Worm (Caenorhabditis elegans) whole organism, early embryonic: ENCODE measurements around the gene spe-41.

ENCODE experiments used
- B0310.2 ChIP-seq: sonication (generic microtip); optimal IDR thresholded peaks from 2 replicates; lab custom pipeline; 2016; ENCODE audit warnings: mild to moderate bottlenecking, missing genetic modification characterization, missing compliant biosample characterization
- F13C5.2 ChIP-seq: sonication (generic microtip); optimal IDR thresholded peaks from 2 replicates; lab custom pipeline; 2017; ENCODE audit warnings: mild to moderate bottlenecking, missing genetic modification characterization, inconsistent platforms, missing compliant biosample characterization
- aly-1 ChIP-seq: sonication (generic microtip); optimal IDR thresholded peaks from 2 replicates; lab custom pipeline; 2016; ENCODE audit warnings: missing genetic modification characterization, missing compliant biosample characterization
- ama-1 ChIP-seq: fragments of 150-350 bp; optimal IDR thresholded peaks from 2 replicates; lab custom pipeline; 2014
- ceh-13 ChIP-seq: fragments of 200-800 bp; sonication (Bioruptor generic); optimal IDR thresholded peaks from 2 replicates; lab custom pipeline; 2018; ENCODE audit warnings: mild to moderate bottlenecking, missing genetic modification characterization, missing compliant biosample characterization
- ceh-36 ChIP-seq: sonication (generic microtip); optimal IDR thresholded peaks from 2 replicates; lab custom pipeline; 2016; ENCODE audit warnings: missing genetic modification characterization, inconsistent platforms, missing compliant biosample characterization
- ets-7 ChIP-seq: sonication (generic microtip); optimal IDR thresholded peaks from 2 replicates; lab custom pipeline; 2016; ENCODE audit warnings: missing genotype, missing genetic modification characterization, missing compliant biosample characterization
- flt-1 ChIP-seq: fragments of 200-800 bp; sonication (Bioruptor generic); IDR thresholded peaks from 2 replicates; pipeline ENCODE4 v1.3.6; 2022; ENCODE audit warnings: missing genetic modification characterization, missing compliant biosample characterization
- hmbx-1 ChIP-seq: sonication (generic microtip); optimal IDR thresholded peaks from 2 replicates; lab custom pipeline; 2016; ENCODE audit warnings: mild to moderate bottlenecking, missing genetic modification characterization, missing compliant biosample characterization
- hmg-4 ChIP-seq: fragments of 200-800 bp; sonication (Bioruptor generic); optimal IDR thresholded peaks from 2 replicates; lab custom pipeline; 2018; ENCODE audit warnings: mild to moderate bottlenecking, missing genetic modification characterization, missing compliant biosample characterization
- hnd-1 ChIP-seq: sonication (generic microtip); optimal IDR thresholded peaks from 2 replicates; lab custom pipeline; 2016; ENCODE audit warnings: missing genetic modification characterization, missing compliant biosample characterization
- pes-1 ChIP-seq: fragments of 200-800 bp; sonication (Bioruptor generic); IDR thresholded peaks from 2 replicates; pipeline ENCODE4 v1.3.6; 2022; ENCODE audit warnings: missing genetic modification reagents, missing genetic modification characterization, missing compliant biosample characterization
- scrt-1 ChIP-seq: fragments of 200-800 bp; sonication (Bioruptor generic); IDR thresholded peaks from 2 replicates; pipeline ENCODE4 v1.3.6; 2022; ENCODE audit warnings: missing genetic modification characterization, missing compliant biosample characterization
- sea-1 ChIP-seq: fragments of 200-800 bp; sonication (Bioruptor generic); conservative IDR thresholded peaks from 2 replicates; pipeline ENCODE4 v1.3.6; 2022; ENCODE audit warnings: missing genetic modification characterization, missing compliant biosample characterization
- tbx-11 ChIP-seq: fragments of 200-800 bp; sonication (Bioruptor generic); IDR thresholded peaks from 2 replicates; pipeline ENCODE4 v1.3.6; 2022; ENCODE audit warnings: missing genetic modification characterization, missing compliant biosample characterization
- tbx-37 ChIP-seq: fragments of 200-800 bp; sonication (Bioruptor generic); conservative IDR thresholded peaks from 2 replicates; pipeline ENCODE4 v1.3.6; 2022; ENCODE audit warnings: missing genetic modification reagents, missing genetic modification characterization, missing compliant biosample characterization
- tra-4 ChIP-seq: sonication (generic microtip); optimal IDR thresholded peaks from 2 replicates; lab custom pipeline; 2017; ENCODE audit warnings: missing genetic modification characterization, missing compliant biosample characterization

spe-41 gene

DNA sequence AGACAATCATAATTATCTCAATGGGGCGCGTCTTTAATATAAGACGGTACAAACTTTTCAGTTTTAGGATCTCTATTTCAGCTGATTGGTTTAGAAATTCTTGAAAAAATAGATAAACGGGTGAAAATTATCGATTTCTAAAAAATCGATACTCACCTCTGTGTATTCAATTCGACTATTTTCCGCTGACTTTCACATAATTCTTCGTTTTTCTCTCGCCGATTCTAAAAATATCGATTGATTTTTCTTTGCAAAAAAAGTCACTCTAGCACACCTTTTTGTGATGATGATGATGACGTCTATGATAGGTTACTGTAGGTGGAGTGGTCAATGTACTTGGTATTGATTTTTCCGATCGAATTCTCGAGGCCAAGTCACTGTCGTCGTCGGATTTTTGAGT is 14.2 kb downstream of the spe-41 start:
- no peak for TF ChIP-seq tbx-11 (GFP tag; lab: Robert Waterston, UW)
- TF ChIP-seq F13C5.2 (tag; lab: Kevin White, UChicago): no peak
- no peak for TF ChIP-seq ceh-13 (GFP tag; lab: Kevin White, UChicago)
- no peak for TF ChIP-seq pes-1 (GFP tag; lab: Robert Waterston, UW)
- no peak for TF ChIP-seq B0310.2 (tag; lab: Kevin White, UChicago)
- TF ChIP-seq hnd-1 (tag; lab: Kevin White, UChicago): no peak
- no peak for TF ChIP-seq ama-1
- TF ChIP-seq flt-1: no peak
- no peak for TF ChIP-seq hmg-4
- no peak for TF ChIP-seq ceh-36 (tag; lab: Kevin White, UChicago)
- TF ChIP-seq scrt-1 (GFP tag; lab: Robert Waterston, UW): no peak
- TF ChIP-seq tbx-37 (GFP tag; lab: Robert Waterston, UW): no peak
- no peak for TF ChIP-seq aly-1 (tag; lab: Kevin White, UChicago)
- no peak for TF ChIP-seq sea-1 (GFP tag; lab: Robert Waterston, UW)
- TF ChIP-seq ets-7 (tag; lab: Kevin White, UChicago): no peak
- TF ChIP-seq hmbx-1: no peak
- no peak for TF ChIP-seq tra-4 (tag; lab: Kevin White, UChicago)

DNA sequence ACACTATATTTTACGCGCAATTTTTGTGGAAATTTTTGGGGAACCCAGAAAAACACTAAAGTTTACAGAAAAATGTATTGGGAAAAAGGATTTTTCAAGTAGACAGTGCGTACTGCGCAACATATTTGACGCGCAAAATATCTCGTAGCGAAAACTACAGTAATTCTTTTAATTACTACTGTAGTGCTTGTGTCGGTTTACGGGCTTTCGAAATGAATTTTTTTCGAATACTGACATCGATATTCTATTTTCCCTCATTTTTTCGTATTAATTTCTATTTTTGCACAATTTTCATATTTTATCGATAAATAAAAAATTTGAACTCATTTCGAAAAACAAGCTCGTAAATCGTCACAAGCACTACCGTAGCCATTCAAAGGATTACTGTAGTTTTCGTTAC is 15.4 kb downstream of the spe-41 start:
- TF ChIP-seq tbx-11 (GFP tag; lab: Robert Waterston, UW) (no peak), aly-1 (tag; lab: Kevin White, UChicago) (no peak), hmg-4 (no peak), flt-1 (no peak), hmbx-1 (no peak), ceh-13 (GFP tag; lab: Kevin White, UChicago) (no peak), ets-7 (tag; lab: Kevin White, UChicago) (no peak), scrt-1 (GFP tag; lab: Robert Waterston, UW) (no peak), pes-1 (GFP tag; lab: Robert Waterston, UW) (no peak), sea-1 (GFP tag; lab: Robert Waterston, UW) (no peak), B0310.2 (tag; lab: Kevin White, UChicago) (no peak), tra-4 (tag; lab: Kevin White, UChicago) (no peak), tbx-37 (GFP tag; lab: Robert Waterston, UW) (no peak), hnd-1 (tag; lab: Kevin White, UChicago) (no peak), F13C5.2 (tag; lab: Kevin White, UChicago) (no peak)

- TF ChIP-seq scrt-1 (GFP tag; lab: Robert Waterston, UW) (0 out of 2 replicates have a peak, but pooled peaks have one; percentile 19), pes-1 (GFP tag; lab: Robert Waterston, UW) (0 out of 2 replicates have a peak, but pooled peaks have one; percentile 5), hmbx-1 (no peak)
These were observed 17.3 kb downstream of the spe-41 start for ce11 chrIII:3426741-3427140.

ce11 chrIII:3425438-3425837 is 18.6 kb downstream of the spe-41 start, which contains the start of gene metl-18:
Gene metl-18, plus strand, starts transcription at chrIII:3425738.
- no peak for TF ChIP-seq pes-1 (GFP tag; lab: Robert Waterston, UW)
- no peak for TF ChIP-seq flt-1
- TF ChIP-seq aly-1 (tag; lab: Kevin White, UChicago): no peak
- TF ChIP-seq tbx-11 (GFP tag; lab: Robert Waterston, UW): no peak
- no peak for TF ChIP-seq ets-7 (tag; lab: Kevin White, UChicago)
- TF ChIP-seq ceh-36 (tag; lab: Kevin White, UChicago): no peak
- TF ChIP-seq tra-4 (tag; lab: Kevin White, UChicago): no peak
- no peak for TF ChIP-seq ama-1
- TF ChIP-seq hmg-4: no peak
- no peak for TF ChIP-seq F13C5.2 (tag; lab: Kevin White, UChicago)
- TF ChIP-seq scrt-1 (GFP tag; lab: Robert Waterston, UW): no peak
- no peak for TF ChIP-seq B0310.2 (tag; lab: Kevin White, UChicago)
- no peak for TF ChIP-seq hmbx-1
- no peak for TF ChIP-seq tbx-37 (GFP tag; lab: Robert Waterston, UW)
- TF ChIP-seq hnd-1 (tag; lab: Kevin White, UChicago): no peak
- no peak for TF ChIP-seq sea-1 (GFP tag; lab: Robert Waterston, UW)
- no peak for TF ChIP-seq ceh-13 (GFP tag; lab: Kevin White, UChicago)

DNA sequence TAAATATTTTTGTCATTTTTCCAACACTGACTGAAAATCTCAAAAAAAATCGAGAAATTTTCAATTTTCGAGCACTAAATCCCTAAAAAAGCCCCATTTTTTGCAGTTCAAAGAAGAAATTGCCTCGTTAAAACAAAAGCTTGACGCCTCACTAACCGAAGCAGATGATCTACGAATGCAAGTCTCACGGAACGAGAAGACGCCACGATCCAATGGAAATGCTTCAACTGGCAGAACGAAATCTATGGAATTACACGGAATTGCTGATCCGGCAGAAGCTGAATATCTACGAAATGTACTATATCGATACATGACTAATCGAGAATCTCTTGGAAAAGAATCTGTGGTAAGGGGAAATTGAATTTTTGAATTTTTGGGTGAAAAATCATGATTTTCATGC is 20.1 kb downstream of the spe-41 start:
- TF ChIP-seq ama-1 (no peak), tbx-37 (GFP tag; lab: Robert Waterston, UW) (0 out of 2 replicates have a peak, but pooled peaks have one; percentile 4)

DNA sequence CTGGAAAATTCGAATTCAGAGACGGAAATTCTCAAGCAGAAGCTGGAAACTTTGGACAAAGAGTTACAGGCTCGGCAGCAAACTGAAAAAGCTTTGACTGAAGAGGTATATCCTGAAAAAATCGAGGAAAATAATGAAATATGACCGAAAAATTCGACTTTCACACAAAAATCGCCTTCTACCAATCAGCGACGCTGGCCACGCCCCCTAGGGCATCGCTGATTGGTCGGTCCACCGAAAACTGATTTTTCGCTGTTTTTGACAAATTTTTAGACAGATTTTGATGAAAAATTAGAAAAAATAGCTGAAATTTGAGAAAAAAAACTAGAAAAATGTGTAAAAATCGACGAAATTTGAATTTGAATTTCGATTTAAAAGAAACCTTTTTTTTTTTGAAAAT is 25.1 kb downstream of the spe-41 start:
- TF ChIP-seq hnd-1 (tag; lab: Kevin White, UChicago) (no peak), ceh-13 (GFP tag; lab: Kevin White, UChicago) (no peak), ceh-36 (tag; lab: Kevin White, UChicago) (no peak), pes-1 (GFP tag; lab: Robert Waterston, UW) (no peak), sea-1 (GFP tag; lab: Robert Waterston, UW) (no peak), F13C5.2 (tag; lab: Kevin White, UChicago) (no peak), ama-1 (no peak), B0310.2 (tag; lab: Kevin White, UChicago) (no peak), flt-1 (no peak), tbx-11 (GFP tag; lab: Robert Waterston, UW) (no peak), tbx-37 (GFP tag; lab: Robert Waterston, UW) (no peak)

ce11 chrIII:3417453-3417852 is 26.6 kb downstream of the spe-41 start:
- TF ChIP-seq hmbx-1 (no peak), hnd-1 (tag; lab: Kevin White, UChicago) (no peak), ceh-36 (tag; lab: Kevin White, UChicago) (no peak), ets-7 (tag; lab: Kevin White, UChicago) (no peak), sea-1 (GFP tag; lab: Robert Waterston, UW) (no peak), ceh-13 (GFP tag; lab: Kevin White, UChicago) (no peak), flt-1 (no peak), pes-1 (GFP tag; lab: Robert Waterston, UW) (no peak), scrt-1 (GFP tag; lab: Robert Waterston, UW) (no peak), tbx-11 (GFP tag; lab: Robert Waterston, UW) (no peak), tbx-37 (GFP tag; lab: Robert Waterston, UW) (no peak), tra-4 (tag; lab: Kevin White, UChicago) (no peak), B0310.2 (tag; lab: Kevin White, UChicago) (no peak), F13C5.2 (tag; lab: Kevin White, UChicago) (no peak), hmg-4 (no peak), ama-1 (no peak), aly-1 (tag; lab: Kevin White, UChicago) (no peak)
